Fruit fly (Drosophila melanogaster) whole organism, embryonic: ENCODE measurements around the gene Ance-2.
A peak's percentile ranks its signal among the peaks of the same experiment; 100 is the strongest.

Source experiments
- ATbp ChIP-seq: fragments of 200-800 bp; sonication (Bioruptor generic); optimal IDR thresholded peaks from 2 replicates; lab custom pipeline; 2017; ENCODE audit warnings: missing biosample characterization, mild to moderate bottlenecking, missing genetic modification characterization, missing genetic modification reagents
- Atf3 ChIP-seq: fragments of 200-800 bp; sonication (Bioruptor generic); optimal IDR thresholded peaks from 3 replicates; lab custom pipeline; 2016; ENCODE audit warnings: missing biosample characterization, missing genetic modification characterization
- CG10462 ChIP-seq: fragments of 200-800 bp; sonication (Bioruptor generic); optimal IDR thresholded peaks from 2 replicates; lab custom pipeline; 2016; ENCODE audit warnings: missing biosample characterization, missing genetic modification characterization
- CG15269 ChIP-seq: fragments of 200-800 bp; sonication (Bioruptor generic); optimal IDR thresholded peaks from 2 replicates; lab custom pipeline; 2018; ENCODE audit warnings: missing biosample characterization, mild to moderate bottlenecking, missing genetic modification characterization, moderate library complexity
- CG17361 ChIP-seq: fragments of 200-800 bp; sonication (Bioruptor generic); IDR thresholded peaks from 3 replicates; pipeline ENCODE4 v1.3.6; 2022; ENCODE audit warnings: missing biosample characterization, missing genetic modification characterization
- CG2678 ChIP-seq: fragments of 200-800 bp; sonication (Bioruptor generic); optimal IDR thresholded peaks from 3 replicates; lab custom pipeline; 2019; ENCODE audit warnings: missing biosample characterization, mild to moderate bottlenecking, missing genetic modification characterization, moderate library complexity
- CG30403 ChIP-seq: fragments of 200-800 bp; sonication (Bioruptor generic); optimal IDR thresholded peaks from 3 replicates; lab custom pipeline; 2016; ENCODE audit warnings: missing biosample characterization, missing genetic modification characterization
- CG30431 ChIP-seq: fragments of 200-800 bp; sonication (Bioruptor generic); optimal IDR thresholded peaks from 2 replicates; lab custom pipeline; 2017; ENCODE audit warnings: missing biosample characterization, missing genetic modification characterization
- CG31224 ChIP-seq: fragments of 200-800 bp; sonication (Bioruptor generic); IDR thresholded peaks from 2 replicates; pipeline ENCODE4 v1.3.6; 2022; ENCODE audit warnings: missing biosample characterization, missing genetic modification characterization
- CG32772 ChIP-seq: fragments of 200-800 bp; sonication (Bioruptor generic); IDR thresholded peaks from 2 replicates; pipeline ENCODE4 v1.3.6; 2022; ENCODE audit warnings: missing biosample characterization, missing genetic modification characterization
- CG4854 ChIP-seq: fragments of 200-800 bp; sonication (Bioruptor generic); optimal IDR thresholded peaks from 2 replicates; lab custom pipeline; 2016; ENCODE audit warnings: missing biosample characterization, missing genetic modification characterization, inconsistent platforms
- CG6689 ChIP-seq: fragments of 200-800 bp; sonication (Bioruptor generic); IDR thresholded peaks from 2 replicates; pipeline ENCODE4 v1.3.6; 2022; ENCODE audit warnings: missing biosample characterization, missing genetic modification characterization
- CG7372 ChIP-seq: fragments of 200-800 bp; sonication (Bioruptor generic); IDR thresholded peaks from 2 replicates; pipeline ENCODE4 v1.3.6; 2022; ENCODE audit warnings: missing biosample characterization, missing genetic modification characterization
- CG7556 ChIP-seq: fragments of 200-800 bp; sonication (Bioruptor generic); optimal IDR thresholded peaks from 2 replicates; lab custom pipeline; 2017; ENCODE audit warnings: missing biosample characterization, mild to moderate bottlenecking, missing genetic modification characterization
- CG7839 ChIP-seq: fragments of 200-800 bp; sonication (Bioruptor generic); optimal IDR thresholded peaks from 3 replicates; lab custom pipeline; 2018; ENCODE audit warnings: missing biosample characterization, mild to moderate bottlenecking, missing genetic modification characterization, moderate library complexity
- CkIIα-i1 ChIP-seq: fragments of 200-800 bp; sonication (Bioruptor generic); IDR thresholded peaks from 2 replicates; pipeline ENCODE4 v1.3.6; 2022; ENCODE audit warnings: missing biosample characterization, missing genetic modification characterization
- Dp ChIP-seq: fragments of 200-800 bp; sonication (Bioruptor generic); optimal IDR thresholded peaks from 2 replicates; lab custom pipeline; 2018; ENCODE audit warnings: missing biosample characterization, mild to moderate bottlenecking, missing genetic modification characterization, moderate library complexity
- E2f1 ChIP-seq: fragments of 200-800 bp; sonication (Bioruptor generic); IDR thresholded peaks from 2 replicates; pipeline ENCODE4 v1.3.6; 2022; ENCODE audit warnings: missing biosample characterization, missing genetic modification characterization
- HHEX ChIP-seq: fragments of 200-800 bp; sonication (Bioruptor generic); optimal IDR thresholded peaks from 3 replicates; lab custom pipeline; 2017; ENCODE audit warnings: missing biosample characterization, mild to moderate bottlenecking, missing genetic modification characterization, missing genetic modification reagents
- Hr51 ChIP-seq, 2 experiments: fragments of 200-800 bp; sonication (Bioruptor generic); optimal IDR thresholded peaks; 2 replicates in 1 of 2; 3 replicates in 1 of 2; lab custom pipeline; 2016 to 2018; ENCODE audit warnings: missing biosample characterization in 2 of 2, missing genetic modification characterization in 2 of 2, mild to moderate bottlenecking in 1 of 2, moderate library complexity in 1 of 2
- Meics ChIP-seq: fragments of 200-800 bp; sonication (Bioruptor generic); optimal IDR thresholded peaks from 2 replicates; lab custom pipeline; 2017; ENCODE audit warnings: missing biosample characterization, mild to moderate bottlenecking, missing genetic modification characterization
- Opbp ChIP-seq: fragments of 200-800 bp; sonication (Bioruptor generic); IDR thresholded peaks from 3 replicates; pipeline ENCODE4 v1.3.6; 2022; ENCODE audit warnings: missing biosample characterization, missing genetic modification characterization; ENCODE audit not compliant: partially characterized antibody
- Scr ChIP-seq: fragments of 200-800 bp; sonication (Bioruptor generic); IDR thresholded peaks from 2 replicates; pipeline ENCODE4 v1.3.6; 2022; ENCODE audit warnings: missing biosample characterization, missing genetic modification characterization; ENCODE audit not compliant: partially characterized antibody
- Sox100B ChIP-seq: fragments of 200-800 bp; sonication (Bioruptor generic); optimal IDR thresholded peaks from 3 replicates; lab custom pipeline; 2018; ENCODE audit warnings: missing biosample characterization, mild to moderate bottlenecking, missing genetic modification characterization
- Ssrp ChIP-seq: fragments of 200-800 bp; sonication (Bioruptor generic); optimal IDR thresholded peaks from 2 replicates; lab custom pipeline; 2018; ENCODE audit warnings: missing biosample characterization, mild to moderate bottlenecking, missing genetic modification characterization, moderate library complexity
- cas ChIP-seq: fragments of 200-800 bp; sonication (Bioruptor generic); IDR thresholded peaks from 2 replicates; pipeline ENCODE4 v1.3.6; 2022; ENCODE audit warnings: missing biosample characterization, missing genetic modification characterization
- cato ChIP-seq: fragments of 200-800 bp; sonication (Bioruptor generic); optimal IDR thresholded peaks from 2 replicates; lab custom pipeline; 2016; ENCODE audit warnings: missing biosample characterization, missing genetic modification characterization, borderline replicate concordance
- fd64A ChIP-seq: fragments of 200-800 bp; sonication (Bioruptor generic); optimal IDR thresholded peaks from 3 replicates; lab custom pipeline; 2018; ENCODE audit warnings: missing biosample characterization, mild to moderate bottlenecking, missing genetic modification characterization
- ftz-f1 ChIP-seq: fragments of 200-800 bp; sonication (Bioruptor generic); optimal IDR thresholded peaks from 2 replicates; lab custom pipeline; 2016; ENCODE audit warnings: missing biosample characterization, missing genetic modification characterization
- gt ChIP-seq: fragments of 200-800 bp; sonication (Bioruptor generic); IDR thresholded peaks from 2 replicates; pipeline ENCODE4 v1.3.6; 2022; ENCODE audit warnings: missing biosample characterization, missing genetic modification characterization
- kah ChIP-seq: fragments of 200-800 bp; sonication (Bioruptor generic); optimal IDR thresholded peaks from 2 replicates; lab custom pipeline; 2018; ENCODE audit warnings: missing biosample characterization, mild to moderate bottlenecking, missing genetic modification characterization
- mirr ChIP-seq: fragments of 200-800 bp; sonication (Bioruptor generic); optimal IDR thresholded peaks from 3 replicates; lab custom pipeline; 2018; ENCODE audit warnings: missing biosample characterization, mild to moderate bottlenecking, missing genetic modification characterization
- pnt ChIP-seq: fragments of 200-800 bp; sonication (Bioruptor generic); optimal IDR thresholded peaks from 3 replicates; lab custom pipeline; 2016; ENCODE audit warnings: missing biosample characterization, missing genetic modification characterization
- ro ChIP-seq: fragments of 200-800 bp; sonication (Bioruptor generic); IDR thresholded peaks from 2 replicates; pipeline ENCODE4 v1.3.6; 2022; ENCODE audit warnings: missing biosample characterization, missing genetic modification characterization
- scrt ChIP-seq: fragments of 200-800 bp; sonication (Bioruptor generic); optimal IDR thresholded peaks from 2 replicates; lab custom pipeline; 2018; ENCODE audit warnings: missing biosample characterization, mild to moderate bottlenecking, missing genetic modification characterization, moderate library complexity
- sisA ChIP-seq: fragments of 200-800 bp; sonication (Bioruptor generic); IDR thresholded peaks from 2 replicates; pipeline ENCODE4 v1.3.6; 2022; ENCODE audit warnings: missing biosample characterization, missing genetic modification characterization
- slp2 ChIP-seq: fragments of 200-800 bp; sonication (Bioruptor generic); optimal IDR thresholded peaks from 2 replicates; lab custom pipeline; 2016; ENCODE audit warnings: missing biosample characterization, missing genetic modification characterization
- sr ChIP-seq: fragments of 200-800 bp; sonication (Bioruptor generic); IDR thresholded peaks from 3 replicates; pipeline ENCODE4 v1.3.6; 2022; ENCODE audit warnings: missing biosample characterization, missing genetic modification characterization
- sug ChIP-seq: fragments of 200-800 bp; optimal IDR thresholded peaks from 2 replicates; lab custom pipeline; 2019; ENCODE audit warnings: missing biosample characterization, mild to moderate bottlenecking, missing genetic modification characterization, moderate library complexity

Gene Ance-2

dm6 chr2L:13905072-13905847 is 3.9 kb upstream of the Ance-2 start, which contains the start of gene Ance (continued):
- TF ChIP-seq CG17361 (no peak), pnt (GFP tag; lab: Kevin White, UChicago) (no peak), Meics (GFP tag; lab: Kevin White, UChicago) (peak; percentile 61), HHEX (GFP tag; lab: Kevin White, UChicago) (no peak), Ssrp (tag; lab: Kevin White, UChicago) (peak; percentile 9), CG2678 (peak; percentile 69), CG4854 (no peak), CG32772 (GFP tag; lab: Robert Waterston, UW) (no peak), sr (GFP tag; lab: Robert Waterston, UW) (no peak), cato (no peak), Sox100B (GFP tag; lab: Kevin White, UChicago) (no peak), CG7556 (peak; percentile 46), CG30431 (GFP tag; lab: Kevin White, UChicago) (peak; percentile 22), CG30403 (GFP tag; lab: Kevin White, UChicago) (peak; percentile 13), E2f1 (0 out of 2 replicates have a peak, but pooled peaks have one; percentile 28), cas (GFP tag; lab: Robert Waterston, UW) (peak; percentile 59; the same call in 1 of the 2 replicates), CG31224 (0 out of 2 replicates have a peak, but pooled peaks have one; percentile 11), CG7839 (tag; lab: Kevin White, UChicago) (peak; percentile 77), ro (GFP tag; lab: Robert Waterston, UW) (no peak), ATbp (GFP tag; lab: Kevin White, UChicago) (no peak), fd64A (no peak), CG7372 (GFP tag; lab: Robert Waterston, UW) (peak; percentile 31; the same call in 1 of the 2 replicates), Atf3 (GFP tag; lab: Kevin White, UChicago) (no peak), CG15269 (tag; lab: Kevin White, UChicago) (peak; percentile 51), Dp (no peak), slp2 (GFP tag; lab: Kevin White, UChicago) (no peak), gt (GFP tag; lab: Robert Waterston, UW) (no peak), CG6689 (peak; percentile 35), kah (GFP tag; lab: Kevin White, UChicago) (no peak), sug (tag; lab: Kevin White, UChicago) (peak; percentile 20), CkIIα-i1 (GFP tag; lab: Robert Waterston, UW) (no peak), CG10462 (no peak), Opbp (GFP tag; lab: Robert Waterston, UW) (no peak), mirr (GFP tag; lab: Kevin White, UChicago) (no peak), ftz-f1 (GFP tag; lab: Kevin White, UChicago) (no peak), scrt (GFP tag; lab: Kevin White, UChicago) (no peak), sisA (GFP tag; lab: Robert Waterston, UW) (no peak), Scr (GFP tag; lab: Robert Waterston, UW) (0 out of 2 replicates have a peak, but pooled peaks have one; percentile 7), Hr51 (GFP tag; optimal IDR thresholded peaks at IDR 0.05; lab: Kevin White, UChicago) (no peak)
- TF ChIP-seq, all 482 proteins: peak for 151
